Fruit fly (Drosophila melanogaster) whole organism, embryonic: Measurements from ENCODE around the gene Cys.

Experiments
- Antp ChIP-seq: fragments of 200-800 bp; sonication (Bioruptor generic); optimal IDR thresholded peaks from 3 replicates; lab custom pipeline; 2016; ENCODE audit warnings: missing biosample characterization, missing genetic modification characterization
- C15 ChIP-seq: fragments of 200-800 bp; sonication (Bioruptor generic); IDR thresholded peaks from 3 replicates; pipeline ENCODE4 v1.3.6; 2022; ENCODE audit warnings: missing biosample characterization, missing genetic modification characterization
- CG1024 ChIP-seq: fragments of 200-800 bp; sonication (Bioruptor generic); IDR thresholded peaks from 2 replicates; pipeline ENCODE4 v1.3.6; 2022; ENCODE audit warnings: missing biosample characterization, missing genetic modification characterization
- CG10431 ChIP-seq: fragments of 200-800 bp; sonication (Bioruptor generic); optimal IDR thresholded peaks from 3 replicates; lab custom pipeline; 2018; ENCODE audit warnings: missing biosample characterization, mild to moderate bottlenecking, missing genetic modification characterization
- CG10979 ChIP-seq: fragments of 200-800 bp; sonication (Bioruptor generic); optimal IDR thresholded peaks from 2 replicates; lab custom pipeline; 2018; ENCODE audit warnings: missing biosample characterization, mild to moderate bottlenecking, missing genetic modification characterization, moderate library complexity
- CG12236 ChIP-seq: fragments of 200-800 bp; sonication (Bioruptor generic); optimal IDR thresholded peaks from 2 replicates; lab custom pipeline; 2016; ENCODE audit warnings: missing biosample characterization, missing genetic modification characterization
- CG12391 ChIP-seq: fragments of 200-800 bp; sonication (Bioruptor generic); optimal IDR thresholded peaks from 3 replicates; lab custom pipeline; 2018; ENCODE audit warnings: missing biosample characterization, mild to moderate bottlenecking, missing genetic modification characterization, moderate library complexity
- CG13424 ChIP-seq: fragments of 200-800 bp; sonication (Bioruptor generic); optimal IDR thresholded peaks from 2 replicates; lab custom pipeline; 2019; ENCODE audit warnings: missing biosample characterization, mild to moderate bottlenecking, missing genetic modification characterization, moderate library complexity
- CG15073 ChIP-seq: fragments of 200-800 bp; sonication (Bioruptor generic); optimal IDR thresholded peaks from 2 replicates; lab custom pipeline; 2016; ENCODE audit warnings: missing biosample characterization, missing genetic modification characterization
- CG15269 ChIP-seq: fragments of 200-800 bp; sonication (Bioruptor generic); optimal IDR thresholded peaks from 2 replicates; lab custom pipeline; 2018; ENCODE audit warnings: missing biosample characterization, mild to moderate bottlenecking, missing genetic modification characterization, moderate library complexity
- CG15696 ChIP-seq: fragments of 200-800 bp; sonication (Bioruptor generic); optimal IDR thresholded peaks from 2 replicates; lab custom pipeline; 2019; ENCODE audit warnings: missing biosample characterization, mild to moderate bottlenecking, missing genetic modification characterization, moderate library complexity
- CG17359 ChIP-seq: fragments of 200-800 bp; sonication (Bioruptor generic); optimal IDR thresholded peaks from 3 replicates; lab custom pipeline; 2018; ENCODE audit warnings: missing biosample characterization, mild to moderate bottlenecking, missing genetic modification characterization, moderate library complexity
- CG17912 ChIP-seq: fragments of 200-800 bp; sonication (Bioruptor generic); optimal IDR thresholded peaks from 2 replicates; lab custom pipeline; 2018; ENCODE audit warnings: missing biosample characterization, mild to moderate bottlenecking, missing genetic modification characterization
- CG2678 ChIP-seq: fragments of 200-800 bp; sonication (Bioruptor generic); optimal IDR thresholded peaks from 3 replicates; lab custom pipeline; 2019; ENCODE audit warnings: missing biosample characterization, mild to moderate bottlenecking, missing genetic modification characterization, moderate library complexity
- CG2889 ChIP-seq: fragments of 200-800 bp; sonication (Bioruptor generic); IDR thresholded peaks from 3 replicates; pipeline ENCODE4 v1.3.6; 2022; ENCODE audit warnings: missing biosample characterization, missing genetic modification characterization
- CG30020 ChIP-seq: fragments of 200-800 bp; optimal IDR thresholded peaks from 2 replicates; lab custom pipeline; 2019; ENCODE audit warnings: missing biosample characterization, mild to moderate bottlenecking, missing genetic modification characterization, moderate library complexity
- CG34224 ChIP-seq: fragments of 200-800 bp; sonication (Bioruptor generic); IDR thresholded peaks from 3 replicates; pipeline ENCODE4 v1.3.6; 2022; ENCODE audit warnings: missing biosample characterization, missing genetic modification characterization; ENCODE audit not compliant: partially characterized antibody
- CG4730 ChIP-seq: fragments of 200-800 bp; sonication (Bioruptor generic); IDR thresholded peaks from 2 replicates; pipeline ENCODE4 v1.3.6; 2022; ENCODE audit warnings: missing biosample characterization, missing genetic modification characterization
- CG7745 ChIP-seq: fragments of 200-800 bp; sonication (Bioruptor generic); optimal IDR thresholded peaks from 2 replicates; lab custom pipeline; 2018; ENCODE audit warnings: missing biosample characterization, mild to moderate bottlenecking, missing genetic modification characterization, moderate library complexity
- CG8478 ChIP-seq: fragments of >200 bp; optimal IDR thresholded peaks from 2 replicates; lab custom pipeline; 2018
- CTCF ChIP-seq: fragments of 200-800 bp; sonication (Bioruptor generic); optimal IDR thresholded peaks from 2 replicates; lab custom pipeline; 2017; ENCODE audit warnings: missing biosample characterization, mild to moderate bottlenecking, missing genetic modification characterization, moderate library complexity
- Drgx ChIP-seq: fragments of 200-800 bp; sonication (Bioruptor generic); IDR thresholded peaks from 2 replicates; pipeline ENCODE4 v1.3.6; 2022; ENCODE audit warnings: missing biosample characterization, missing genetic modification characterization
- H15 ChIP-seq: fragments of 200-800 bp; sonication (Bioruptor generic); IDR thresholded peaks from 3 replicates; pipeline ENCODE4 v1.3.6; 2022; ENCODE audit warnings: missing biosample characterization, missing genetic modification characterization
- HmgZ ChIP-seq: fragments of 200-800 bp; sonication (Bioruptor generic); optimal IDR thresholded peaks from 2 replicates; lab custom pipeline; 2018; ENCODE audit warnings: missing biosample characterization, mild to moderate bottlenecking, missing genetic modification characterization
- Kr ChIP-seq: fragments of 200-800 bp; sonication (Bioruptor generic); optimal IDR thresholded peaks from 2 replicates; lab custom pipeline; 2017; ENCODE audit warnings: missing biosample characterization, mild to moderate bottlenecking, missing genetic modification characterization
- PHDP ChIP-seq: fragments of 200-800 bp; sonication (Bioruptor generic); optimal IDR thresholded peaks from 3 replicates; lab custom pipeline; 2018; ENCODE audit warnings: missing biosample characterization, mild to moderate bottlenecking, missing genetic modification characterization, moderate library complexity
- Poxn ChIP-seq: fragments of 200-800 bp; sonication (Bioruptor generic); IDR thresholded peaks from 2 replicates; pipeline ENCODE4 v1.3.6; 2022; ENCODE audit warnings: missing biosample characterization, missing genetic modification characterization
- Ptx1 ChIP-seq: fragments of 200-800 bp; sonication (Bioruptor generic); IDR thresholded peaks from 2 replicates; pipeline ENCODE4 v1.3.6; 2022; ENCODE audit warnings: missing biosample characterization, missing genetic modification characterization
- Scr ChIP-seq: fragments of 200-800 bp; sonication (Bioruptor generic); IDR thresholded peaks from 2 replicates; pipeline ENCODE4 v1.3.6; 2022; ENCODE audit warnings: missing biosample characterization, missing genetic modification characterization; ENCODE audit not compliant: partially characterized antibody
- TFAM ChIP-seq: fragments of 200-800 bp; sonication (Bioruptor generic); optimal IDR thresholded peaks from 2 replicates; lab custom pipeline; 2017; ENCODE audit warnings: missing biosample characterization, missing genetic modification characterization, inconsistent platforms
- ac ChIP-seq: fragments of 200-800 bp; sonication (Bioruptor generic); optimal IDR thresholded peaks from 3 replicates; lab custom pipeline; 2017; ENCODE audit warnings: missing biosample characterization, mild to moderate bottlenecking, missing genetic modification characterization
- amos ChIP-seq: fragments of 200-800 bp; sonication (Bioruptor generic); IDR thresholded peaks from 2 replicates; pipeline ENCODE4 v1.3.6; 2022; ENCODE audit warnings: missing biosample characterization, missing genetic modification characterization; ENCODE audit not compliant: partially characterized antibody
- bbx ChIP-seq: fragments of 200-800 bp; sonication (Bioruptor generic); IDR thresholded peaks from 2 replicates; pipeline ENCODE4 v1.3.6; 2022; ENCODE audit warnings: missing biosample characterization, missing genetic modification characterization; ENCODE audit not compliant: partially characterized antibody
- ci ChIP-seq: fragments of 200-800 bp; sonication (Bioruptor generic); IDR thresholded peaks from 3 replicates; pipeline ENCODE4 v1.3.6; 2022; ENCODE audit warnings: missing biosample characterization, missing genetic modification characterization
- grau ChIP-seq: fragments of 200-800 bp; optimal IDR thresholded peaks from 3 replicates; lab custom pipeline; 2019; ENCODE audit warnings: missing biosample characterization, mild to moderate bottlenecking, missing genetic modification characterization, moderate library complexity
- gsb ChIP-seq: fragments of 200-800 bp; sonication (Bioruptor generic); IDR thresholded peaks from 2 replicates; pipeline ENCODE4 v1.3.6; 2022; ENCODE audit warnings: missing biosample characterization, missing genetic modification characterization
- h ChIP-seq: fragments of >200 bp; optimal IDR thresholded peaks from 2 replicates; lab custom pipeline; 2017
- her ChIP-seq: fragments of 200-800 bp; sonication (Bioruptor generic); optimal IDR thresholded peaks from 2 replicates; lab custom pipeline; 2016; ENCODE audit warnings: missing biosample characterization, missing genetic modification characterization
- jumu ChIP-seq: fragments of 200-800 bp; sonication (Bioruptor generic); optimal IDR thresholded peaks from 3 replicates; lab custom pipeline; 2016; ENCODE audit warnings: missing biosample characterization, missing genetic modification characterization
- lilli ChIP-seq: fragments of 200-800 bp; sonication (Bioruptor generic); optimal IDR thresholded peaks from 3 replicates; lab custom pipeline; 2016; ENCODE audit warnings: missing biosample characterization, missing genetic modification characterization
- mirr ChIP-seq: fragments of 200-800 bp; sonication (Bioruptor generic); optimal IDR thresholded peaks from 3 replicates; lab custom pipeline; 2018; ENCODE audit warnings: missing biosample characterization, mild to moderate bottlenecking, missing genetic modification characterization
- nerfin-2 ChIP-seq: fragments of 200-800 bp; sonication (Bioruptor generic); IDR thresholded peaks from 2 replicates; pipeline ENCODE4 v1.3.6; 2022; ENCODE audit warnings: missing biosample characterization, missing genetic modification characterization; ENCODE audit not compliant: partially characterized antibody
- odd ChIP-seq: fragments of 200-800 bp; sonication (Bioruptor generic); optimal IDR thresholded peaks from 2 replicates; lab custom pipeline; 2017; ENCODE audit warnings: missing biosample characterization, mild to moderate bottlenecking, missing genetic modification characterization
- pzg ChIP-seq: fragments of 200-800 bp; sonication (Bioruptor generic); optimal IDR thresholded peaks from 3 replicates; lab custom pipeline; 2018; ENCODE audit warnings: missing biosample characterization, mild to moderate bottlenecking, missing genetic modification characterization, moderate library complexity
- ranshi ChIP-seq: fragments of 200-800 bp; sonication (Bioruptor generic); IDR thresholded peaks from 2 replicates; pipeline ENCODE4 v1.3.6; 2022; ENCODE audit warnings: missing biosample characterization, missing genetic modification characterization
- repo ChIP-seq: fragments of 200-800 bp; sonication (Bioruptor generic); optimal IDR thresholded peaks from 2 replicates; lab custom pipeline; 2016; ENCODE audit warnings: missing biosample characterization, missing genetic modification characterization
- salm ChIP-seq: fragments of 200-800 bp; sonication (Bioruptor generic); optimal IDR thresholded peaks from 2 replicates; lab custom pipeline; 2018; ENCODE audit warnings: missing biosample characterization, mild to moderate bottlenecking, missing genetic modification characterization
- slp2 ChIP-seq: fragments of 200-800 bp; sonication (Bioruptor generic); optimal IDR thresholded peaks from 2 replicates; lab custom pipeline; 2016; ENCODE audit warnings: missing biosample characterization, missing genetic modification characterization
- tio ChIP-seq: fragments of 200-800 bp; sonication (Bioruptor generic); optimal IDR thresholded peaks from 2 replicates; lab custom pipeline; 2017; ENCODE audit warnings: missing biosample characterization, missing genetic modification characterization, inconsistent platforms
- tna ChIP-seq: fragments of 200-800 bp; sonication (Bioruptor generic); IDR thresholded peaks from 2 replicates; pipeline ENCODE4 v1.3.6; 2022; ENCODE audit warnings: missing biosample characterization, missing genetic modification characterization; ENCODE audit not compliant: partially characterized antibody
- unpg ChIP-seq: fragments of 200-800 bp; sonication (Bioruptor generic); optimal IDR thresholded peaks from 3 replicates; lab custom pipeline; 2018; ENCODE audit warnings: missing biosample characterization, mild to moderate bottlenecking, missing genetic modification characterization, moderate library complexity

Cys gene

DNA sequence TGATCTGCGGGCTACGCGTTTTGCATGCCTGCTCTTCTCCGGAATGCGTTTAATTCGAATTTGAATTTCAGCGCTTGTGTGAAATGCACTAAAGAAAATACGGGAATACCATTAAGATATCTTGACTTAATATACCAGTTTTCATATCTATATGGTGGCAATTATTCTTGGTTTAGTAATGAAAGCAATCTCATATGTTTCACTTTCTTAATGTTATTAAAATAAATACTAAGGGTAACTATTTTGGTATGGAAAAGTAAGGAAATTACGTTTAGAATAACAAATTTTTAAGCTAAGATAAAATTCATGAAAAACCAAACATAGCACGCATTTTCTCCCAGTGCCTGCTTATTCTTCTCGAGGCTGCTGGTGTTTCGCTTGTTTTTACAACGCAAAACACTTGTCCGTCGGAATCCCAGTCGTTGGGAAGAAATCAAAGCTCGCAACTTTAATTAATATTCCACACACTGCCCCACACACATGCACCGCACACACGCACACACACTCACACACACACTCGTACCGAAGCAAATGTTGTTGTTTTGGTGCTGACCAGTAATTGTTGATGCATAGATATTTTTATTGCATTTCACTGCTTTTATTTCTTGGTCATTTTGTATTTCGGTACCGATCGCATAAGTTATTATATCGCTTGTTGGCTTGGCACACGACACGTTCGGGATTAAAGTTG lies 8.5 kb upstream of the Cys start (continued):
- TF ChIP-seq tio (GFP tag; lab: Kevin White, UChicago) = no peak
- no peak for TF ChIP-seq repo
- TF ChIP-seq grau (tag; lab: Kevin White, UChicago) = peak; percentile 44
- no peak for TF ChIP-seq HmgZ (tag; lab: Kevin White, UChicago)
- no peak for TF ChIP-seq CG34224 (GFP tag; lab: Robert Waterston, UW)
- no peak for TF ChIP-seq Kr (GFP tag; lab: Kevin White, UChicago)
- TF ChIP-seq CG2678 (tag; lab: Kevin White, UChicago) = peak; percentile 50
- no peak for TF ChIP-seq pzg (GFP tag; lab: Kevin White, UChicago)
- TF ChIP-seq CG7745 (tag; lab: Kevin White, UChicago) = no peak
- TF ChIP-seq H15 (GFP tag; lab: Robert Waterston, UW) = 0 out of 3 replicates have a peak, but pooled peaks have one; percentile 9
- no peak for TF ChIP-seq ac (GFP tag; lab: Kevin White, UChicago)
- peak; percentile 39 for TF ChIP-seq unpg
- 0 out of 3 replicates have a peak, but pooled peaks have one; percentile 26 for TF ChIP-seq ci
- no peak for TF ChIP-seq Scr (GFP tag; lab: Robert Waterston, UW)
- TF ChIP-seq CG12236 = no peak
- TF ChIP-seq lilli (GFP tag; lab: Kevin White, UChicago) = no peak
- peak; percentile 41 for TF ChIP-seq CG17359 (tag; lab: Kevin White, UChicago)
- TF ChIP-seq CG4730 (GFP tag; lab: Robert Waterston, UW) = no peak
- no peak for TF ChIP-seq Poxn
- TF ChIP-seq CG1024 (GFP tag; lab: Robert Waterston, UW) = no peak
- TF ChIP-seq CG8478 (lab: Kevin White, UChicago) = no peak
- no peak for TF ChIP-seq C15
- no peak for TF ChIP-seq jumu (GFP tag; lab: Kevin White, UChicago)
- no peak for TF ChIP-seq her
- TF ChIP-seq CG30020 (tag; lab: Kevin White, UChicago) = no peak
- peak; percentile 29 for TF ChIP-seq CG15269 (tag; lab: Kevin White, UChicago)
- no peak for TF ChIP-seq CTCF (GFP tag; lab: Kevin White, UChicago)
- no peak for TF ChIP-seq CG15073 (GFP tag; lab: Kevin White, UChicago)
- no peak for TF ChIP-seq h (lab: Kevin White, UChicago)
- no peak for TF ChIP-seq Drgx
- TF ChIP-seq tna (GFP tag; lab: Robert Waterston, UW) = no peak
- TF ChIP-seq ranshi = no peak
- TF ChIP-seq nerfin-2 (GFP tag; lab: Robert Waterston, UW) = no peak
- TF ChIP-seq slp2 = no peak
- peak; percentile 35 for TF ChIP-seq CG13424 (tag; lab: Kevin White, UChicago)
- TF ChIP-seq TFAM (GFP tag; lab: Kevin White, UChicago) = no peak
- TF ChIP-seq CG10979 (tag; lab: Kevin White, UChicago) = peak; percentile 14
- no peak for TF ChIP-seq Antp (GFP tag; lab: Kevin White, UChicago)
- TF ChIP-seq PHDP (tag; lab: Kevin White, UChicago) = peak; percentile 26
- TF ChIP-seq gsb (GFP tag; lab: Robert Waterston, UW) = no peak
- TF ChIP-seq amos (GFP tag; lab: Robert Waterston, UW) = no peak
- no peak for TF ChIP-seq salm (tag; lab: Kevin White, UChicago)
- TF ChIP-seq odd (GFP tag; lab: Kevin White, UChicago) = peak; percentile 18
- no peak for TF ChIP-seq bbx (GFP tag; lab: Robert Waterston, UW)
- TF ChIP-seq CG12391 (tag; lab: Kevin White, UChicago) = peak; percentile 37
- no peak; the same call in 1 of the 2 replicates for TF ChIP-seq Ptx1 (GFP tag; lab: Robert Waterston, UW)
- no peak for TF ChIP-seq CG15696 (tag; lab: Kevin White, UChicago)
- no peak for TF ChIP-seq CG17912 (GFP tag; lab: Kevin White, UChicago)
- TF ChIP-seq mirr (GFP tag; lab: Kevin White, UChicago) = no peak
- TF ChIP-seq CG2889 (GFP tag; lab: Robert Waterston, UW) = no peak
- TF ChIP-seq CG10431 (GFP tag; lab: Kevin White, UChicago) = no peak
